Worm (Caenorhabditis elegans) whole organism, young adult: ENCODE measurements around the gene B0280.11.

Source experiments
- B0035.1 ChIP-seq: sonication (generic microtip); optimal IDR thresholded peaks from 2 replicates; lab custom pipeline; 2016; ENCODE audit warnings: missing genetic modification characterization, mild to moderate bottlenecking, missing compliant biosample characterization, missing genotype, missing genetic modification reagents
- C06A6.2 ChIP-seq: fragments of 200-800 bp; sonication (Bioruptor generic); conservative IDR thresholded peaks from 2 replicates; pipeline ENCODE4 v1.3.6; 2022; ENCODE audit warnings: missing genetic modification characterization, missing compliant biosample characterization
- C17E4.6 ChIP-seq: fragments of 200-800 bp; sonication (Bioruptor generic); IDR thresholded peaks from 2 replicates; pipeline ENCODE4 v1.3.6; 2022; ENCODE audit warnings: missing genetic modification reagents, missing genetic modification characterization, missing compliant biosample characterization
- F37B4.10 ChIP-seq: fragments of 200-800 bp; sonication (Bioruptor generic); IDR thresholded peaks from 2 replicates; pipeline ENCODE4 v1.3.6; 2022; ENCODE audit warnings: missing genetic modification characterization, missing compliant biosample characterization
- F39B2.1 ChIP-seq: fragments of 200-800 bp; sonication (Bioruptor generic); IDR thresholded peaks from 2 replicates; pipeline ENCODE4 v1.3.6; 2022; ENCODE audit warnings: missing genetic modification reagents, missing genetic modification characterization, missing compliant biosample characterization
- F52B5.7 ChIP-seq: sonication (generic microtip); optimal IDR thresholded peaks from 2 replicates; lab custom pipeline; 2016; ENCODE audit warnings: mild to moderate bottlenecking, missing genetic modification characterization, missing compliant biosample characterization
- K12H6.12 ChIP-seq: fragments of 200-800 bp; sonication (Bioruptor generic); optimal IDR thresholded peaks from 2 replicates; lab custom pipeline; 2018; ENCODE audit warnings: mild to moderate bottlenecking, missing genetic modification characterization, missing compliant biosample characterization
- T07F8.4 ChIP-seq: sonication (generic microtip); optimal IDR thresholded peaks from 2 replicates; lab custom pipeline; 2016; ENCODE audit warnings: mild to moderate bottlenecking, missing genetic modification characterization, moderate library complexity, missing compliant biosample characterization
- Y53G8AR.9 ChIP-seq: fragments of 200-800 bp; sonication (Bioruptor generic); conservative IDR thresholded peaks from 2 replicates; pipeline ENCODE4 v1.3.6; 2022; ENCODE audit warnings: missing genetic modification reagents, missing genetic modification characterization, missing compliant biosample characterization
- Y56A3A.18 ChIP-seq: fragments of 200-800 bp; sonication (Bioruptor generic); IDR thresholded peaks from 2 replicates; pipeline ENCODE4 v1.3.6; 2022; ENCODE audit warnings: missing genetic modification reagents, missing genetic modification characterization, missing compliant biosample characterization
- Y95B8A.8 ChIP-seq: fragments of 200-800 bp; sonication (Bioruptor generic); IDR thresholded peaks from 2 replicates; pipeline ENCODE4 v1.3.6; 2022; ENCODE audit warnings: missing genetic modification reagents, missing genetic modification characterization, missing compliant biosample characterization
- ama-1 ChIP-seq, 3 experiments: fragments of 150-350 bp in 1 of 3; sonication (generic microtip) in 2 of 3; optimal IDR thresholded peaks; 2 replicates each; lab custom pipeline; 2014 to 2018; ENCODE audit warnings: missing biosample characterization in 2 of 3, missing genetic modification characterization in 2 of 3, missing genetic modification reagents in 2 of 3
- aptf-2 ChIP-seq: fragments of 200-800 bp; sonication (Bioruptor generic); conservative IDR thresholded peaks from 2 replicates; pipeline ENCODE4 v1.3.6; 2022; ENCODE audit warnings: missing genetic modification reagents, missing genetic modification characterization, missing compliant biosample characterization
- aptf-3 ChIP-seq: fragments of 200-800 bp; sonication (Bioruptor generic); IDR thresholded peaks from 2 replicates; pipeline ENCODE4 v1.3.6; 2022; ENCODE audit warnings: missing genetic modification characterization, missing compliant biosample characterization
- attf-5 ChIP-seq: fragments of 200-800 bp; sonication (Bioruptor generic); optimal IDR thresholded peaks from 2 replicates; lab custom pipeline; 2018; ENCODE audit warnings: mild to moderate bottlenecking, missing genetic modification characterization, missing compliant biosample characterization
- ccch-3 ChIP-seq: fragments of 200-800 bp; sonication (Bioruptor generic); optimal IDR thresholded peaks from 2 replicates; lab custom pipeline; 2018; ENCODE audit warnings: mild to moderate bottlenecking, missing genetic modification characterization, missing compliant biosample characterization
- cebp-1 ChIP-seq, 2 experiments: fragments of 200-800 bp in 1 of 2; sonication (Bioruptor generic) in 1 of 2; sonication (generic microtip) in 1 of 2; IDR thresholded peaks in 1 of 2; optimal IDR thresholded peaks in 1 of 2; 2 replicates each; pipeline versions ENCODE4 v1.3.6 to Lab custom; 2017 to 2022; ENCODE audit warnings: missing compliant biosample characterization in 2 of 2, missing genetic modification characterization in 2 of 2, mild to moderate bottlenecking in 1 of 2, missing genetic modification reagents in 1 of 2, moderate library complexity in 1 of 2
- ceh-79 ChIP-seq: sonication (generic microtip); optimal IDR thresholded peaks from 2 replicates; lab custom pipeline; 2017; ENCODE audit warnings: mild to moderate bottlenecking, missing genetic modification characterization, missing compliant biosample characterization
- ceh-91 ChIP-seq: fragments of 200-800 bp; sonication (Bioruptor generic); IDR thresholded peaks from 2 replicates; pipeline ENCODE4 v1.3.6; 2022; ENCODE audit warnings: missing genetic modification reagents, missing genetic modification characterization, missing compliant biosample characterization
- egl-18 ChIP-seq: fragments of 200-800 bp; sonication (Bioruptor generic); IDR thresholded peaks from 2 replicates; pipeline ENCODE4 v1.3.6; 2022; ENCODE audit warnings: missing genetic modification reagents, missing genetic modification characterization, missing compliant biosample characterization
- egl-44 ChIP-seq: fragments of 200-800 bp; sonication (Bioruptor generic); IDR thresholded peaks from 2 replicates; pipeline ENCODE4 v1.3.6; 2022; ENCODE audit warnings: missing genetic modification reagents, missing genetic modification characterization, missing compliant biosample characterization
- fkh-3 ChIP-seq: sonication (generic microtip); optimal IDR thresholded peaks from 2 replicates; lab custom pipeline; 2016; ENCODE audit warnings: mild to moderate bottlenecking, missing genetic modification characterization, missing compliant biosample characterization
- hmg-20 ChIP-seq: fragments of 200-800 bp; sonication (Bioruptor generic); IDR thresholded peaks from 2 replicates; pipeline ENCODE4 v1.3.6; 2022; ENCODE audit warnings: missing genetic modification reagents, missing genetic modification characterization, missing compliant biosample characterization
- hrde-1 ChIP-seq: sonication (generic microtip); optimal IDR thresholded peaks from 2 replicates; lab custom pipeline; 2016; ENCODE audit warnings: missing genetic modification characterization, mild to moderate bottlenecking, missing compliant biosample characterization, moderate library complexity, missing genotype, missing genetic modification reagents, borderline replicate concordance
- lir-1 ChIP-seq: fragments of 200-800 bp; sonication (Bioruptor generic); conservative IDR thresholded peaks from 2 replicates; pipeline ENCODE4 v1.3.6; 2022; ENCODE audit warnings: missing genetic modification reagents, missing genetic modification characterization, missing compliant biosample characterization
- madf-10 ChIP-seq: sonication (generic microtip); optimal IDR thresholded peaks from 2 replicates; lab custom pipeline; 2016; ENCODE audit warnings: mild to moderate bottlenecking, missing genetic modification characterization, missing compliant biosample characterization
- madf-6 ChIP-seq: fragments of 200-800 bp; sonication (Bioruptor generic); IDR thresholded peaks from 2 replicates; pipeline ENCODE4 v1.3.6; 2022; ENCODE audit warnings: missing genetic modification reagents, missing genetic modification characterization, missing compliant biosample characterization
- mel-28 ChIP-seq: sonication (generic microtip); optimal IDR thresholded peaks from 2 replicates; lab custom pipeline; 2016; ENCODE audit warnings: borderline replicate concordance, mild to moderate bottlenecking, missing genetic modification characterization, missing compliant biosample characterization
- mes-4 ChIP-seq: sonication (generic microtip); optimal IDR thresholded peaks from 2 replicates; lab custom pipeline; 2016; ENCODE audit warnings: missing genotype, missing genetic modification characterization, missing compliant biosample characterization
- nfya-1 ChIP-seq: sonication (generic microtip); optimal IDR thresholded peaks from 2 replicates; lab custom pipeline; 2017; ENCODE audit warnings: antibody characterized with exemption, missing compliant biosample characterization, missing genetic modification characterization, borderline replicate concordance; ENCODE audit not compliant: insufficient read depth
- nfya-2 ChIP-seq: fragments of 200-800 bp; sonication (Bioruptor generic); IDR thresholded peaks from 2 replicates; pipeline ENCODE4 v1.3.6; 2022; ENCODE audit warnings: missing genetic modification reagents, missing genetic modification characterization, missing compliant biosample characterization
- nhr-120 ChIP-seq: fragments of 200-800 bp; sonication (Bioruptor generic); IDR thresholded peaks from 2 replicates; pipeline ENCODE4 v1.3.6; 2022; ENCODE audit warnings: missing genetic modification characterization, missing compliant biosample characterization
- nhr-179 ChIP-seq: sonication (generic microtip); optimal IDR thresholded peaks from 2 replicates; lab custom pipeline; 2016; ENCODE audit warnings: mild to moderate bottlenecking, missing genetic modification characterization, missing compliant biosample characterization
- nhr-90 ChIP-seq: sonication (generic microtip); optimal IDR thresholded peaks from 2 replicates; lab custom pipeline; 2016; ENCODE audit warnings: missing genotype, mild to moderate bottlenecking, missing genetic modification characterization, missing compliant biosample characterization
- pbrm-1 ChIP-seq: fragments of 200-800 bp; sonication (Bioruptor generic); IDR thresholded peaks from 2 replicates; pipeline ENCODE4 v1.3.6; 2022; ENCODE audit warnings: missing genetic modification reagents, missing genetic modification characterization, missing compliant biosample characterization
- rcor-1 ChIP-seq: fragments of 200-800 bp; sonication (Bioruptor generic); IDR thresholded peaks from 2 replicates; pipeline ENCODE4 v1.3.6; 2022; ENCODE audit warnings: missing genetic modification reagents, missing genetic modification characterization, missing compliant biosample characterization
- rec-8 ChIP-seq, 2 experiments: sonication (generic microtip); optimal IDR thresholded peaks; 2 replicates each; lab custom pipeline; 2016; ENCODE audit warnings: mild to moderate bottlenecking in 2 of 2, missing genetic modification characterization in 2 of 2, missing genetic modification reagents in 2 of 2, missing genotype in 2 of 2, missing biosample characterization in 1 of 2, missing compliant biosample characterization in 1 of 2, moderate library complexity in 1 of 2
- sea-2 ChIP-seq: fragments of 200-800 bp; sonication (Bioruptor generic); IDR thresholded peaks from 2 replicates; pipeline ENCODE4 v1.3.6; 2022; ENCODE audit warnings: missing genetic modification characterization, missing compliant biosample characterization
- snpc-1.1 ChIP-seq: sonication (generic microtip); optimal IDR thresholded peaks from 2 replicates; lab custom pipeline; 2017; ENCODE audit warnings: missing genetic modification characterization, mild to moderate bottlenecking, missing compliant biosample characterization, antibody characterized with exemption, moderate library complexity, missing genotype, missing genetic modification reagents; ENCODE audit not compliant: insufficient read depth
- snpc-4 ChIP-seq, 5 experiments: fragments of 150-350 bp in 1 of 5; sonication (generic microtip) in 4 of 5; optimal IDR thresholded peaks; 2 replicates each; lab custom pipeline; 2014 to 2018; ENCODE audit warnings: missing genetic modification characterization in 5 of 5, missing biosample characterization in 3 of 5, antibody characterized with exemption in 2 of 5, mild to moderate bottlenecking in 2 of 5, missing compliant biosample characterization in 2 of 5, missing genotype in 2 of 5, moderate library complexity in 2 of 5, missing genetic modification reagents in 1 of 5
- sptf-2 ChIP-seq: fragments of 200-800 bp; sonication (Bioruptor generic); optimal IDR thresholded peaks from 2 replicates; lab custom pipeline; 2018; ENCODE audit warnings: mild to moderate bottlenecking, missing genetic modification characterization, missing compliant biosample characterization
- zfh-2 ChIP-seq: fragments of 200-800 bp; sonication (Bioruptor generic); conservative IDR thresholded peaks from 2 replicates; pipeline ENCODE4 v1.3.6; 2022; ENCODE audit warnings: missing genetic modification reagents, missing genetic modification characterization, missing compliant biosample characterization
- zim-3 ChIP-seq: sonication (generic microtip); optimal IDR thresholded peaks from 2 replicates; lab custom pipeline; 2017; ENCODE audit warnings: mild to moderate bottlenecking, missing genetic modification characterization, moderate library complexity, missing compliant biosample characterization
- ztf-25 ChIP-seq: fragments of 200-800 bp; sonication (Bioruptor generic); IDR thresholded peaks from 2 replicates; pipeline ENCODE4 v1.3.6; 2022; ENCODE audit warnings: missing genetic modification reagents, missing genetic modification characterization, missing compliant biosample characterization
- ztf-28 ChIP-seq: fragments of 200-800 bp; sonication (Bioruptor generic); IDR thresholded peaks from 2 replicates; pipeline ENCODE4 v1.3.6; 2022; ENCODE audit warnings: missing genetic modification reagents, missing genetic modification characterization, missing compliant biosample characterization

Gene B0280.11

DNA sequence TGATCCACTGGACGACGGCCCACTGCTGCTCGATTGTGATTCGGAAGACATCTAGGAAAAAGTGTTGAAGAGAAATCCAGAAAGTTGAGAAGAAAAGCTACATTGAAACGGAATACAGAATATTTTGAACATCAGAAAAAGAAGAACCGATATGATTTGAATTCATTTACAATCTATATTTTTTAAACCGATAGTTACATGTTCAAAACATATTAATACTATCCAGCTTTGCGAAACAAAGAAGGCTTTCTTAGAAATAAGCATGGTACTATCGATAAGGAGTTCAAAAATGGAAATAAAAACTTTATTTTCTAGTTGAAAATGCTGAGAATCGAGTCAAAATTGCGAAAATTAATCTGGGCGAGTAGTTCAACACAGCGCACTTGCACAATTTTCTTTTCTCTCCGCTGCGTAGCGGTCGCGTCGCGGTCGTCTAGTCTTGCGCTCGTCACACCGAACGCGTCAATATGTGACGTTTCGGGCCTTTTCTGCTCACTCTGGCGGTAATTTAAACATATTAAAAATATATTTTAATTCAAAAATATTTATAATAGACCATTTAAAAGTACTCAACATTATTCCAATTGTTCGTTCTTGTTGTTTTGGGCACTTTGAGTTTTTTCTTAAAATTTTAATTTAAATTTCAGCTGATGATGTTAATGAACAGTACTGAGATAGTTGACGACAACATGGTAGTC is 24.1 kb upstream of the B0280.11 start, which contains the start of the genes syf-2 and K04G7.1:
Gene syf-2 (minus strand): TSS at position 51 of the 698 bp plus-strand sequence.
Gene K04G7.1 (plus strand): TSS at position 648 of the 698 bp plus-strand sequence.
- TF ChIP-seq Y56A3A.18 (GFP tag; lab: Robert Waterston, UW), result no peak
- peak; percentile 97 for TF ChIP-seq attf-5 (GFP tag; lab: Kevin White, UChicago)
- TF ChIP-seq ztf-28 (GFP tag; lab: Robert Waterston, UW), result no peak
- peak; percentile 89 for TF ChIP-seq C17E4.6 (GFP tag; lab: Robert Waterston, UW)
- TF ChIP-seq ceh-91, result peak; percentile 72; the same call in 1 of the 2 replicates
- no peak for TF ChIP-seq sptf-2 (GFP tag; lab: Kevin White, UChicago)
- TF ChIP-seq nhr-120, result no peak
- TF ChIP-seq pbrm-1 (GFP tag; lab: Robert Waterston, UW), result peak; percentile 89
- TF ChIP-seq nfya-1, result no peak
- TF ChIP-seq snpc-1.1 (tag; lab: Kevin White, UChicago), result peak; percentile 74
- TF ChIP-seq lir-1 (GFP tag; lab: Robert Waterston, UW), result peak; percentile 85
- no peak for TF ChIP-seq aptf-2 (GFP tag; lab: Robert Waterston, UW)
- no peak for TF ChIP-seq rec-8 (tag; optimal IDR thresholded peaks at IDR 0.05; lab: Kevin White, UChicago)
- peak; percentile 84; the same call in 1 of the 2 replicates for TF ChIP-seq Y95B8A.8
- TF ChIP-seq C06A6.2 (GFP tag; lab: Robert Waterston, UW), result peak; percentile 73; the same call in 1 of the 2 replicates
- TF ChIP-seq madf-6, result peak; percentile 78
- TF ChIP-seq rcor-1, result peak; percentile 88
- peak; percentile 73 for TF ChIP-seq K12H6.12
- TF ChIP-seq Y53G8AR.9, result peak; percentile 78
- TF ChIP-seq zfh-2 (GFP tag; lab: Robert Waterston, UW), result peak; percentile 77
- TF ChIP-seq zim-3 (tag; lab: Kevin White, UChicago), result no peak
- no peak for TF ChIP-seq egl-44 (GFP tag; lab: Robert Waterston, UW)
- no peak for TF ChIP-seq hmg-20 (GFP tag; lab: Robert Waterston, UW)
- no peak for TF ChIP-seq aptf-3 (GFP tag; lab: Robert Waterston, UW)
- peak; percentile 4 for TF ChIP-seq hrde-1 (tag; lab: Kevin White, UChicago)
- TF ChIP-seq ccch-3 (GFP tag; lab: Kevin White, UChicago), result no peak
- TF ChIP-seq nhr-90 (tag; lab: Kevin White, UChicago), result no peak
- TF ChIP-seq fkh-3, result no peak
- no peak for TF ChIP-seq B0035.1 (tag; lab: Kevin White, UChicago)
- TF ChIP-seq F37B4.10 (GFP tag; lab: Robert Waterston, UW), result no peak
- no peak for TF ChIP-seq sea-2
- TF ChIP-seq mel-28, result no peak
- TF ChIP-seq madf-10 (tag; lab: Kevin White, UChicago), result peak; percentile 48
- peak; percentile 77 for TF ChIP-seq snpc-4 (GFP tag; optimal IDR thresholded peaks at IDR 0.05; lab: Kevin White, UChicago)
- TF ChIP-seq snpc-4 (tag; optimal IDR thresholded peaks at IDR 0.05; lab: Kevin White, UChicago), result peak; percentile 50 to 81 (median 66)
- TF ChIP-seq T07F8.4 (tag; lab: Kevin White, UChicago), result no peak
- no peak for TF ChIP-seq nfya-2 (GFP tag; lab: Robert Waterston, UW)
- no peak for TF ChIP-seq egl-18 (GFP tag; lab: Robert Waterston, UW)
- TF ChIP-seq ztf-25 (GFP tag; lab: Robert Waterston, UW), result no peak
- no peak for TF ChIP-seq F52B5.7 (tag; lab: Kevin White, UChicago)
- no peak for TF ChIP-seq ama-1 (optimal IDR thresholded peaks at IDR 0.05; lab: Kevin White, UChicago)
- TF ChIP-seq ama-1 (GFP tag; optimal IDR thresholded peaks at IDR 0.05; lab: Kevin White, UChicago), result no peak
- TF ChIP-seq mes-4, result no peak
- no peak for TF ChIP-seq nhr-179 (tag; lab: Kevin White, UChicago)
- no peak for TF ChIP-seq ceh-79
- no peak for TF ChIP-seq F39B2.1 (GFP tag; lab: Robert Waterston, UW)
- TF ChIP-seq cebp-1 (GFP tag; IDR thresholded peaks at IDR 0.05; lab: Robert Waterston, UW), result peak; percentile 69
- TF ChIP-seq cebp-1 (tag; optimal IDR thresholded peaks at IDR 0.05; lab: Kevin White, UChicago), result peak; percentile 87
